Fruit fly (Drosophila melanogaster): ENCODE data around the gene CG10298.

DNA sequence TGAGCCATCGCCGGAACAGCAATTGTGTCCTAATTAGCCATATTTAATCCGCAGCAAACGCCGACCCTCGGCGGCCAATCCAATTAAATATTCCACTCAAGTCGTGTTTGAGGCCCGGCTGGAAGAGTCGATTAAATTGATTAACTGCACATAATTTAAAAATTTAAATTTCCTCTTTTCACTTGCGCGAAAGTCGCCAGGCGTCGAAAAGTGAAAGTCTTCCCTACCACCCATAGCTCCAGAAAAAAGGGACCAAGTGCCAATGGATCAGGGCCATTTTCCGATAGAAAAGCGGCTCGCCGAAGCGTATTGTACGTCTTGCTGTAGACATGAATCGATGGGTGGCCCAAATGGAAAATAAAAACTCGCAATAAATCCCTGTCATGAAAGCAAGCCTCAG lies 5.4 kb upstream of the CG10298 start:
- TF ChIP-seq insv (optimal IDR thresholded peaks at IDR 0.05): no peak
- no peak for TF ChIP-seq h (optimal IDR thresholded peaks at IDR 0.05)
- no peak for TF ChIP-seq Sin3A (optimal IDR thresholded peaks at IDR 0.05)
- TF ChIP-seq psq (optimal IDR thresholded peaks at IDR 0.05): no peak
